Worm (Caenorhabditis elegans): Measurements from ENCODE around the gene cpi-1.

The cpi-1 gene

ce11 chrIV:6092313-6092712 lies 1.2 kb downstream of the cpi-1 start, which contains the start of gene K08B4.7:
Gene K08B4.7 (minus strand): TSS chrIV:6092413.
- TF ChIP-seq unc-42 (tag; optimal IDR thresholded peaks at IDR 0.05) (no peak), madf-2 (tag; optimal IDR thresholded peaks at IDR 0.05) (no peak), gmeb-2 (tag; optimal IDR thresholded peaks at IDR 0.05) (no peak), hlh-30 (tag; optimal IDR thresholded peaks at IDR 0.05; ENCODE audit: insufficient read depth) (no peak), ceh-14 (tag; optimal IDR thresholded peaks at IDR 0.05) (no peak), ceh-30 (tag; optimal IDR thresholded peaks at IDR 0.05) (no peak), lim-6 (tag; optimal IDR thresholded peaks at IDR 0.05) (no peak), ceh-9 (tag; optimal IDR thresholded peaks at IDR 0.05) (no peak), ttx-3 (tag; optimal IDR thresholded peaks at IDR 0.05) (no peak), ama-1 (optimal IDR thresholded peaks at IDR 0.05) (no peak), C08G9.2 (tag; optimal IDR thresholded peaks at IDR 0.05) (no peak), dmd-4 (tag; optimal IDR thresholded peaks at IDR 0.05; ENCODE audit: borderline replicate concordance) (no peak), pat-9 (tag; optimal IDR thresholded peaks at IDR 0.05) (no peak), ceh-45 (GFP tag; IDR thresholded peaks at IDR 0.05) (no peak), zip-5 (tag; optimal IDR thresholded peaks at IDR 0.05) (no peak), sox-2 (GFP tag; IDR thresholded peaks at IDR 0.05) (no peak), ceh-19 (GFP tag; optimal IDR thresholded peaks at IDR 0.05) (no peak), K02D7.2 (tag; optimal IDR thresholded peaks at IDR 0.05) (no peak)

ce11 chrIV:6086479-6086878 lies 7.0 kb downstream of the cpi-1 start:
- peak; percentile 74 for TF ChIP-seq elt-2 (tag; optimal IDR thresholded peaks at IDR 0.05)
- TF ChIP-seq ets-4 (tag; optimal IDR thresholded peaks at IDR 0.05): no peak

- no peak for TF ChIP-seq ama-1 (optimal IDR thresholded peaks at IDR 0.05)
- TF ChIP-seq elt-2 (tag; optimal IDR thresholded peaks at IDR 0.05): peak; percentile 48
- no peak for TF ChIP-seq pros-1 (tag; optimal IDR thresholded peaks at IDR 0.05)
- TF ChIP-seq pax-1 (tag; optimal IDR thresholded peaks at IDR 0.05): no peak
Observed at ce11 chrIV:6083550-6084041, 9.9 kb downstream of the cpi-1 start, which contains the start of gene ugt-20. Gene ugt-20 (minus strand): TSS chrIV:6083600.

ce11 chrIV:6079925-6080324 lies 13.6 kb downstream of the cpi-1 start, which contains the start of gene ugt-19:
Gene ugt-19 (minus strand): TSS chrIV:6079952.
- TF ChIP-seq ceh-34 (tag; optimal IDR thresholded peaks at IDR 0.05): no peak
- no peak for TF ChIP-seq pros-1 (tag; optimal IDR thresholded peaks at IDR 0.05)
- no peak for TF ChIP-seq dmd-4 (tag; optimal IDR thresholded peaks at IDR 0.05; ENCODE audit: borderline replicate concordance)
- no peak for TF ChIP-seq hlh-15 (tag; optimal IDR thresholded peaks at IDR 0.05)
- no peak for TF ChIP-seq gmeb-2 (tag; optimal IDR thresholded peaks at IDR 0.05)
- no peak for TF ChIP-seq pqm-1 (tag; optimal IDR thresholded peaks at IDR 0.05)
- TF ChIP-seq lin-11 (tag; optimal IDR thresholded peaks at IDR 0.05): no peak
- peak; percentile 19 for TF ChIP-seq elt-2 (tag; optimal IDR thresholded peaks at IDR 0.05)
- no peak for TF ChIP-seq eyg-1 (tag; optimal IDR thresholded peaks at IDR 0.05)

- TF ChIP-seq unc-3 (GFP tag; conservative IDR thresholded peaks at IDR 0.05) (no peak), unc-3 (tag; optimal IDR thresholded peaks at IDR 0.05) (no peak), T23F11.4 (GFP tag; optimal IDR thresholded peaks at IDR 0.05) (no peak), odd-2 (tag; optimal IDR thresholded peaks at IDR 0.05) (no peak), pag-3 (tag; optimal IDR thresholded peaks at IDR 0.05; ENCODE audit: borderline replicate concordance) (no peak), nhr-232 (tag; optimal IDR thresholded peaks at IDR 0.05) (no peak)
Observed at ce11 chrIV:6076128-6076527, 17.4 kb downstream of the cpi-1 start, which contains the start of gene cpg-20. Gene cpg-20 (minus strand): TSS chrIV:6076228.

- peak; percentile 72 for TF ChIP-seq nfya-1 (tag; optimal IDR thresholded peaks at IDR 0.05)
- TF ChIP-seq hlh-6 (tag; optimal IDR thresholded peaks at IDR 0.05): no peak
- no peak for TF ChIP-seq sox-4 (tag; optimal IDR thresholded peaks at IDR 0.05)
Observed at ce11 chrIV:6071026-6071425, 22.5 kb downstream of the cpi-1 start.
